Worm (Caenorhabditis elegans) whole organism, L4/young adult: Measurements from ENCODE around the gene cha-1.

Experiments
- W03F9.2 ChIP-seq: fragments of 150-350 bp; optimal IDR thresholded peaks from 2 replicates; lab custom pipeline; 2014; ENCODE audit warnings: missing biosample characterization, missing genetic modification characterization
- dao-5 ChIP-seq: sonication (generic microtip); optimal IDR thresholded peaks from 2 replicates; lab custom pipeline; 2016; ENCODE audit warnings: missing genotype, missing genetic modification characterization, moderate library complexity, missing compliant biosample characterization
- him-1 ChIP-seq: sonication (generic microtip); optimal IDR thresholded peaks from 2 replicates; lab custom pipeline; 2016; ENCODE audit warnings: missing genotype, missing genetic modification reagents, missing genetic modification characterization, missing compliant biosample characterization

ce11 chrIV:3621805-3622355, 2.6 kb downstream of the cha-1 start:
- no peak for TF ChIP-seq W03F9.2 (tag; lab: Kevin White, UChicago)
- TF ChIP-seq him-1: no peak
- no peak for TF ChIP-seq dao-5 (tag; lab: Kevin White, UChicago)
